Worm (Caenorhabditis elegans): ENCODE data around the gene D1046.4.

The D1046.4 gene

DNA sequence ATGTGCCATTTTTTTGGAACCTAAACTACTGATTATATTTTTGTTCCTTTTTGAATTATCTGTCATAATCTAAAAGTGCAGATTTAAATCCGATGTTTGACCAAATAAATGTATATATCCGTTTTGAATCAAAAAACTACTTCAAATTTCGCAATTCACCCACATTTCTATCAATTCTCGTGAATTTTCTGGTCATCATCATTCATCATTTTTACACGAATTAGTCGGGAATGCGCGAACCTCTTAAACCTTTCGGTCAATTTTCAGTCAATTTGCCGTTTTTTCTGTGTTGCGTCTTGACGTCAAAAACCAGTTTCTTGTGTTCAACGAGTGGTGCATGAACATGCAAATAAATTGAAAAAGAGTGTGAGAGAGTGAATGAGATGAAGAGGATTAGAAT, 20.5 kb downstream of the D1046.4 start:
- no peak for TF ChIP-seq sptf-1 (tag; optimal IDR thresholded peaks at IDR 0.05)
- no peak for TF ChIP-seq blmp-1 (tag; optimal IDR thresholded peaks at IDR 0.05)
- TF ChIP-seq lsy-2 (tag; optimal IDR thresholded peaks at IDR 0.05), result no peak
- TF ChIP-seq lin-32 (GFP tag; optimal IDR thresholded peaks at IDR 0.05), result no peak
- no peak for TF ChIP-seq nhr-237 (tag; optimal IDR thresholded peaks at IDR 0.05)
- no peak for TF ChIP-seq nhr-2 (tag; optimal IDR thresholded peaks at IDR 0.05)
- no peak for TF ChIP-seq ceh-43 (GFP tag; optimal IDR thresholded peaks at IDR 0.05)
- TF ChIP-seq zip-8 (tag; optimal IDR thresholded peaks at IDR 0.05), result no peak
- no peak for TF ChIP-seq sem-2 (GFP tag; optimal IDR thresholded peaks at IDR 0.05)

- TF ChIP-seq sptf-1 (tag; optimal IDR thresholded peaks at IDR 0.05) (no peak), ztf-11 (tag; optimal IDR thresholded peaks at IDR 0.05) (no peak), elt-3 (tag; optimal IDR thresholded peaks at IDR 0.05) (no peak), elt-1 (tag; optimal IDR thresholded peaks at IDR 0.05; ENCODE audit: borderline replicate concordance, insufficient read depth) (no peak), nhr-2 (tag; optimal IDR thresholded peaks at IDR 0.05) (no peak)
Observed at ce11 chrIV:8956189-8956588, 22.5 kb downstream of the D1046.4 start, which contains the start of gene tpra-1. TSS of gene tpra-1 (plus strand) at chrIV:8956489.

ce11 chrIV:8965883-8966282, 32.2 kb downstream of the D1046.4 start, which contains the start of gene C53B4.2:
TSS of gene C53B4.2 (plus strand) at chrIV:8966183.
- TF ChIP-seq mls-2 (tag; optimal IDR thresholded peaks at IDR 0.05) (no peak), nhr-2 (tag; optimal IDR thresholded peaks at IDR 0.05) (no peak), ceh-83 (GFP tag; optimal IDR thresholded peaks at IDR 0.05) (no peak), nhr-28 (tag; optimal IDR thresholded peaks at IDR 0.05) (no peak), lsy-2 (tag; optimal IDR thresholded peaks at IDR 0.05) (no peak), flh-1 (GFP tag; optimal IDR thresholded peaks at IDR 0.05) (no peak), ceh-43 (GFP tag; optimal IDR thresholded peaks at IDR 0.05) (no peak), mep-1 (tag; optimal IDR thresholded peaks at IDR 0.05) (no peak), unc-39 (tag; optimal IDR thresholded peaks at IDR 0.05) (no peak), nhr-12 (tag; optimal IDR thresholded peaks at IDR 0.05) (no peak), tbx-8 (GFP tag; optimal IDR thresholded peaks at IDR 0.05) (no peak), lin-13 (tag; optimal IDR thresholded peaks at IDR 0.05) (no peak), unc-62 (GFP tag; optimal IDR thresholded peaks at IDR 0.05) (no peak), M03D4.4 (tag; optimal IDR thresholded peaks at IDR 0.05) (no peak), bed-3 (GFP tag; optimal IDR thresholded peaks at IDR 0.05) (no peak)

ce11 chrIV:8967990-8968389, 34.3 kb downstream of the D1046.4 start, which contains the start of gene suex-2:
TSS of gene suex-2 (plus strand) at chrIV:8968290.
- TF ChIP-seq lin-13 (tag; optimal IDR thresholded peaks at IDR 0.05) (no peak), flh-1 (GFP tag; optimal IDR thresholded peaks at IDR 0.05) (no peak), unc-62 (GFP tag; optimal IDR thresholded peaks at IDR 0.05) (no peak), unc-120 (tag; optimal IDR thresholded peaks at IDR 0.05; ENCODE audit: poor library complexity, severe bottlenecking) (no peak), sem-2 (GFP tag; optimal IDR thresholded peaks at IDR 0.05) (no peak)

- peak; percentile 23 for TF ChIP-seq ces-1 (GFP tag; optimal IDR thresholded peaks at IDR 0.05)
- no peak for TF ChIP-seq tbx-8 (GFP tag; optimal IDR thresholded peaks at IDR 0.05)
Observed at ce11 chrIV:8973249-8973958, 39.7 kb downstream of the D1046.4 start, which contains the start of gene C53B4.3. TSS of gene C53B4.3 (minus strand) at chrIV:8973712.

- no peak for TF ChIP-seq drap-1 (GFP tag; optimal IDR thresholded peaks at IDR 0.05)
- TF ChIP-seq ceh-83 (GFP tag; optimal IDR thresholded peaks at IDR 0.05), result no peak
- TF ChIP-seq bed-3 (GFP tag; optimal IDR thresholded peaks at IDR 0.05), result no peak
- TF ChIP-seq zip-8 (tag; optimal IDR thresholded peaks at IDR 0.05), result no peak
- no peak for TF ChIP-seq nhr-76 (tag; optimal IDR thresholded peaks at IDR 0.05)
- TF ChIP-seq elt-3 (tag; optimal IDR thresholded peaks at IDR 0.05), result no peak
- no peak for TF ChIP-seq nhr-28 (tag; optimal IDR thresholded peaks at IDR 0.05)
- TF ChIP-seq lin-32 (GFP tag; optimal IDR thresholded peaks at IDR 0.05), result no peak
- TF ChIP-seq sem-2 (GFP tag; optimal IDR thresholded peaks at IDR 0.05), result no peak
Observed at ce11 chrIV:8974543-8975330, 41.1 kb downstream of the D1046.4 start.

Data from whole organism, mixed stage, embryonic.